Fruit fly (Drosophila melanogaster) Kc167 (cell line): Measurements from ENCODE around the gene Oscillin.

ENCODE experiments used
- Sin3A ChIP-seq: fragments of >200 bp; optimal IDR thresholded peaks from 2 replicates; lab custom pipeline; 2018; ENCODE audit warnings: missing external identifiers
- h ChIP-seq: fragments of >200 bp; optimal IDR thresholded peaks from 3 replicates; lab custom pipeline; 2018; ENCODE audit warnings: missing external identifiers
- psq ChIP-seq: fragments of >200 bp; optimal IDR thresholded peaks from 2 replicates; lab custom pipeline; 2017; ENCODE audit warnings: missing external identifiers

DNA sequence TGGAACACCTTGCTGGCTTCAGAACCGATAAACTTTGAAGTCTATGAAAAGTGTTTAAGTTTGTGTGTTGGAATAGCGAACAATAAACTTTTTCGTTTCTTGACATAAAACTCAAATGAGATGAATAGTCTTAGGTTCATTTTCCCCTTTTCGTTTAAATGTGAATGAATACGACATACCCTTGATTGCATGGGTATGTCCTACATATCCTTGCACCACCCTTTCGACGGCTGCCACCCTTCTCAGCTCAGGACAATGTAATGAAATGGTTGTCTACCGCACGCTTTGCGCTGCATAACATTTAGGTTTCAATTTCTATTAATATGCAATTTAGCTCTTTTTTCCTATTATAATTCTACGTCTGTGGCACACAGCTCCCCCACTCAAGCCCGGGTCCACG is 34.1 kb downstream of the Oscillin start, which contains the start of gene CG14011:
- no peak for TF ChIP-seq h (lab: Kevin White, UChicago)
- TF ChIP-seq psq (lab: Kevin White, UChicago), result no peak
- TF ChIP-seq Sin3A (lab: Kevin White, UChicago), result no peak
